Fruit fly (Drosophila melanogaster): ENCODE results near the gene CG42728.

- no peak for TF ChIP-seq Myc (optimal IDR thresholded peaks at IDR 0.05)
- no peak for TF ChIP-seq insv (optimal IDR thresholded peaks at IDR 0.05)
- TF ChIP-seq psq (optimal IDR thresholded peaks at IDR 0.05), result no peak
- TF ChIP-seq h (optimal IDR thresholded peaks at IDR 0.05), result no peak
- TF ChIP-seq ttk (optimal IDR thresholded peaks at IDR 0.05), result no peak
Observed at dm6 chr3L:15494599-15495271, 33.3 kb downstream of the CG42728 start.
